Worm (Caenorhabditis elegans): ENCODE data around the gene T15H9.4.

Gene T15H9.4

ce11 chrII:9604063-9604462 is 7.6 kb upstream of the T15H9.4 start (continued):
- TF ChIP-seq hlh-30 (tag; optimal IDR thresholded peaks at IDR 0.05; ENCODE audit: insufficient read depth) (peak; percentile 24), duxl-1 (tag; optimal IDR thresholded peaks at IDR 0.05; ENCODE audit: poor library complexity) (no peak)

ce11 chrII:9604685-9605084 is 7.0 kb upstream of the T15H9.4 start:
- TF ChIP-seq hif-1 (tag; optimal IDR thresholded peaks at IDR 0.05) (no peak), Y48G9A.11 (GFP tag; IDR thresholded peaks at IDR 0.05) (no peak), nhr-77 (tag; optimal IDR thresholded peaks at IDR 0.05) (peak; percentile 15), lin-13 (GFP tag; optimal IDR thresholded peaks at IDR 0.05) (no peak), Y5F2A.4 (GFP tag; optimal IDR thresholded peaks at IDR 0.05) (no peak), dmd-6 (GFP tag; IDR thresholded peaks at IDR 0.05) (peak; percentile 52; the same call in 1 of the 2 replicates), madf-5 (GFP tag; IDR thresholded peaks at IDR 0.05) (no peak), tra-1 (GFP tag; IDR thresholded peaks at IDR 0.05) (no peak), aly-2 (tag; optimal IDR thresholded peaks at IDR 0.05) (no peak), lsy-2 (tag; optimal IDR thresholded peaks at IDR 0.05) (peak in 1 of 2 experiments; percentile 4), ZK337.2 (GFP tag; IDR thresholded peaks at IDR 0.05) (no peak), snpc-4 (tag; optimal IDR thresholded peaks at IDR 0.05) (no peak), pqm-1 (tag; optimal IDR thresholded peaks at IDR 0.05) (peak; percentile 37), daf-16 (GFP tag; optimal IDR thresholded peaks at IDR 0.05) (no peak), daf-16 (tag; optimal IDR thresholded peaks at IDR 0.05) (peak; percentile 47), ces-1 (GFP tag; optimal IDR thresholded peaks at IDR 0.05) (no peak), spr-3 (GFP tag; optimal IDR thresholded peaks at IDR 0.05) (no peak), ctbp-1 (GFP tag; IDR thresholded peaks at IDR 0.05) (no peak), zip-11 (GFP tag; IDR thresholded peaks at IDR 0.05) (no peak), daf-8 (GFP tag; IDR thresholded peaks at IDR 0.05) (no peak), nhr-28 (tag; optimal IDR thresholded peaks at IDR 0.05) (peak; percentile 40), lin-38 (GFP tag; IDR thresholded peaks at IDR 0.05) (no peak), ceh-82 (tag; optimal IDR thresholded peaks at IDR 0.05) (no peak), nhr-76 (tag; optimal IDR thresholded peaks at IDR 0.05) (no peak), tag-97 (GFP tag; IDR thresholded peaks at IDR 0.05) (no peak), nhr-111 (GFP tag; optimal IDR thresholded peaks at IDR 0.05) (no peak), hlh-30 (tag; optimal IDR thresholded peaks at IDR 0.05; ENCODE audit: insufficient read depth) (peak; percentile 25)

ce11 chrII:9605336-9605735 is 6.3 kb upstream of the T15H9.4 start, which contains the start of gene nhr-19:
TSS of gene nhr-19 (minus strand) at chrII:9605526.
- TF ChIP-seq F37D6.2 (tag; optimal IDR thresholded peaks at IDR 0.05) (no peak), egl-27 (tag; optimal IDR thresholded peaks at IDR 0.05) (no peak), duxl-1 (tag; optimal IDR thresholded peaks at IDR 0.05; ENCODE audit: poor library complexity) (no peak), ceh-28 (tag; optimal IDR thresholded peaks at IDR 0.05) (no peak), daf-16 (GFP tag; optimal IDR thresholded peaks at IDR 0.05) (no peak), daf-16 (tag; optimal IDR thresholded peaks at IDR 0.05) (peak; percentile 63), lin-15B (tag; optimal IDR thresholded peaks at IDR 0.05) (no peak), nhr-77 (tag; optimal IDR thresholded peaks at IDR 0.05) (no peak), unc-62 (GFP tag; optimal IDR thresholded peaks at IDR 0.05 in 1 of 2) (peak in 1 of 2 experiments; percentile 88), unc-62 (tag; optimal IDR thresholded peaks at IDR 0.05) (no peak), mxl-3 (GFP tag; optimal IDR thresholded peaks at IDR 0.05) (peak; percentile 33), lin-1 (GFP tag; IDR thresholded peaks at IDR 0.05) (no peak), aha-1 (tag) (peak; percentile 72), nhr-111 (GFP tag; optimal IDR thresholded peaks at IDR 0.05) (no peak), nhr-48 (tag; optimal IDR thresholded peaks at IDR 0.05) (no peak), nhr-11 (tag; optimal IDR thresholded peaks at IDR 0.05) (peak; percentile 74), nhr-28 (tag; optimal IDR thresholded peaks at IDR 0.05) (peak; percentile 23), ZK337.2 (GFP tag; IDR thresholded peaks at IDR 0.05) (no peak), mdt-29 (GFP tag; IDR thresholded peaks at IDR 0.05) (no peak), zfp-3 (GFP tag; conservative IDR thresholded peaks at IDR 0.05) (no peak), nhr-41 (GFP tag; IDR thresholded peaks at IDR 0.05) (no peak), hif-1 (tag; optimal IDR thresholded peaks at IDR 0.05) (no peak), zag-1 (tag; optimal IDR thresholded peaks at IDR 0.05) (no peak), daf-12 (tag; optimal IDR thresholded peaks at IDR 0.05) (no peak), dmd-9 (GFP tag; IDR thresholded peaks at IDR 0.05) (no peak), hlh-30 (tag; optimal IDR thresholded peaks at IDR 0.05; ENCODE audit: insufficient read depth) (no peak), F26F4.8 (GFP tag; conservative IDR thresholded peaks at IDR 0.05) (no peak), nhr-102 (tag; optimal IDR thresholded peaks at IDR 0.05) (no peak), Y48G9A.11 (GFP tag; IDR thresholded peaks at IDR 0.05) (no peak), arid-1 (GFP tag; conservative IDR thresholded peaks at IDR 0.05) (no peak), sdz-12 (GFP tag; optimal IDR thresholded peaks at IDR 0.05) (no peak)

Data from whole organism, L4 larva.